Worm (Caenorhabditis elegans) whole organism, early embryonic: Measurements from ENCODE around the gene srt-11.

Experiments
- F13C5.2 ChIP-seq: sonication (generic microtip); optimal IDR thresholded peaks from 2 replicates; lab custom pipeline; 2017; ENCODE audit warnings: mild to moderate bottlenecking, missing genetic modification characterization, inconsistent platforms, missing compliant biosample characterization
- aly-1 ChIP-seq: sonication (generic microtip); optimal IDR thresholded peaks from 2 replicates; lab custom pipeline; 2016; ENCODE audit warnings: missing genetic modification characterization, missing compliant biosample characterization
- ama-1 ChIP-seq: fragments of 150-350 bp; optimal IDR thresholded peaks from 2 replicates; lab custom pipeline; 2014
- ceh-13 ChIP-seq: fragments of 200-800 bp; sonication (Bioruptor generic); optimal IDR thresholded peaks from 2 replicates; lab custom pipeline; 2018; ENCODE audit warnings: mild to moderate bottlenecking, missing genetic modification characterization, missing compliant biosample characterization
- ceh-36 ChIP-seq: sonication (generic microtip); optimal IDR thresholded peaks from 2 replicates; lab custom pipeline; 2016; ENCODE audit warnings: missing genetic modification characterization, inconsistent platforms, missing compliant biosample characterization
- ets-7 ChIP-seq: sonication (generic microtip); optimal IDR thresholded peaks from 2 replicates; lab custom pipeline; 2016; ENCODE audit warnings: missing genotype, missing genetic modification characterization, missing compliant biosample characterization
- flt-1 ChIP-seq: fragments of 200-800 bp; sonication (Bioruptor generic); IDR thresholded peaks from 2 replicates; pipeline ENCODE4 v1.3.6; 2022; ENCODE audit warnings: missing genetic modification characterization, missing compliant biosample characterization
- hmbx-1 ChIP-seq: sonication (generic microtip); optimal IDR thresholded peaks from 2 replicates; lab custom pipeline; 2016; ENCODE audit warnings: mild to moderate bottlenecking, missing genetic modification characterization, missing compliant biosample characterization
- hmg-4 ChIP-seq: fragments of 200-800 bp; sonication (Bioruptor generic); optimal IDR thresholded peaks from 2 replicates; lab custom pipeline; 2018; ENCODE audit warnings: mild to moderate bottlenecking, missing genetic modification characterization, missing compliant biosample characterization
- hnd-1 ChIP-seq: sonication (generic microtip); optimal IDR thresholded peaks from 2 replicates; lab custom pipeline; 2016; ENCODE audit warnings: missing genetic modification characterization, missing compliant biosample characterization
- scrt-1 ChIP-seq: fragments of 200-800 bp; sonication (Bioruptor generic); IDR thresholded peaks from 2 replicates; pipeline ENCODE4 v1.3.6; 2022; ENCODE audit warnings: missing genetic modification characterization, missing compliant biosample characterization
- tra-4 ChIP-seq: sonication (generic microtip); optimal IDR thresholded peaks from 2 replicates; lab custom pipeline; 2017; ENCODE audit warnings: missing genetic modification characterization, missing compliant biosample characterization

- TF ChIP-seq ama-1 (lab: Kevin White, UChicago) (no peak), flt-1 (GFP tag; lab: Robert Waterston, UW) (no peak), scrt-1 (GFP tag; lab: Robert Waterston, UW) (no peak), aly-1 (tag; lab: Kevin White, UChicago) (no peak), hmg-4 (GFP tag; lab: Kevin White, UChicago) (no peak), ceh-36 (no peak), tra-4 (tag; lab: Kevin White, UChicago) (no peak), hmbx-1 (tag; lab: Kevin White, UChicago) (no peak), hnd-1 (tag; lab: Kevin White, UChicago) (no peak), ets-7 (no peak), F13C5.2 (no peak), ceh-13 (GFP tag; lab: Kevin White, UChicago) (no peak)
These were observed 15.0 kb upstream of the srt-11 start, which contains the start of gene Y54E2A.10 for ce11 chrII:14790751-14791150.
